Worm (Caenorhabditis elegans) whole organism, midembryonic: ENCODE data around the gene tps-2.

Source experiments
- flt-1 ChIP-seq: fragments of 200-800 bp; sonication (Bioruptor generic); IDR thresholded peaks from 2 replicates; pipeline ENCODE4 v1.3.6; 2022; ENCODE audit warnings: missing genetic modification characterization, missing compliant biosample characterization
- ztf-23 ChIP-seq: fragments of 200-800 bp; sonication (Bioruptor generic); IDR thresholded peaks from 2 replicates; pipeline ENCODE4 v1.3.6; 2022; ENCODE audit warnings: missing genetic modification reagents, missing genetic modification characterization, missing compliant biosample characterization

DNA sequence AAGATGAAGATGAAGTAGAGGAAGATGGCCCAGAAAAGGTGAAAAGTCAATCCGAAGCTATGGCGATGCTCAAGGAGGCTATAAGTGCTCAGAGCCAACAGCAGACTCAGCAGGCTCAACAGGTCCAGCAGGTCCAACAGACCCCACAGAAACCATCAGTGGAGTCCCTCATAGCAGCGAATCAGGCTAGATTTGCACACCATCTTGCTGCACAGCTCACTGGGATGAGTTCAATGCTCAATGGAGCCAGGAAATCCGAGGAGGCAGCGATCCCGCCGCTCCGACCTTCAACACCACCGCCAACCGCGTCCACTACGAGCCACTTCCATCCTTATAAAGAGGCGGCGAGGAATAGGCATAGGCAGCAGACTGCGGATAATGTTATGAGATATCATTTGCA, 25.9 kb upstream of the tps-2 start:
- TF ChIP-seq flt-1 (GFP tag; lab: Robert Waterston, UW) (no peak), ztf-23 (GFP tag; lab: Robert Waterston, UW) (no peak)
